Worm (Caenorhabditis elegans) whole organism, L4 larva: Measurements from ENCODE around the gene B0222.11.
A peak's percentile ranks its signal among the peaks of the same experiment; 100 is the strongest.

Experiments
- F26F4.8 ChIP-seq: fragments of 200-800 bp; sonication (Bioruptor generic); conservative IDR thresholded peaks from 2 replicates; pipeline ENCODE4 v1.3.6; 2022; ENCODE audit warnings: missing genetic modification characterization, missing compliant biosample characterization
- F37D6.2 ChIP-seq: sonication (generic microtip); optimal IDR thresholded peaks from 2 replicates; lab custom pipeline; 2016; ENCODE audit warnings: mild to moderate bottlenecking, missing genetic modification characterization, missing compliant biosample characterization
- F44E2.7 ChIP-seq: fragments of 200-800 bp; sonication (Bioruptor generic); IDR thresholded peaks from 2 replicates; pipeline ENCODE4 v2.1.2; 2022; ENCODE audit warnings: missing genetic modification characterization, missing compliant biosample characterization
- F49E8.2 ChIP-seq: sonication (generic microtip); optimal IDR thresholded peaks from 2 replicates; lab custom pipeline; 2016; ENCODE audit warnings: missing compliant biosample characterization, mild to moderate bottlenecking, missing genetic modification characterization, borderline replicate concordance
- T20F7.1 ChIP-seq: fragments of 200-800 bp; sonication (Bioruptor generic); optimal IDR thresholded peaks from 2 replicates; lab custom pipeline; 2018; ENCODE audit warnings: mild to moderate bottlenecking, missing genetic modification characterization, missing compliant biosample characterization
- ZK546.5 ChIP-seq, 2 experiments: sonication (generic microtip); optimal IDR thresholded peaks; 2 replicates each; lab custom pipeline; 2017; ENCODE audit warnings: missing biosample characterization in 2 of 2, missing genetic modification characterization in 2 of 2
- aha-1 ChIP-seq: fragments of 150-350 bp; peaks from one replicate; lab custom pipeline; 2014; ENCODE audit warnings: missing biosample characterization, missing genetic modification characterization
- ama-1 ChIP-seq: fragments of 150-350 bp; optimal IDR thresholded peaks from 2 replicates; lab custom pipeline; 2014; ENCODE audit warnings: inconsistent platforms, mixed read lengths
- arid-1 ChIP-seq: fragments of 200-800 bp; sonication (Bioruptor generic); conservative IDR thresholded peaks from 2 replicates; pipeline ENCODE4 v1.3.6; 2022; ENCODE audit warnings: missing genetic modification reagents, missing genetic modification characterization, missing compliant biosample characterization
- ceh-28 ChIP-seq: fragments of 150-350 bp; optimal IDR thresholded peaks from 2 replicates; lab custom pipeline; 2014; ENCODE audit warnings: missing biosample characterization, missing genetic modification reagents, missing genetic modification characterization
- ceh-32 ChIP-seq: sonication (generic microtip); optimal IDR thresholded peaks from 2 replicates; lab custom pipeline; 2016; ENCODE audit warnings: mild to moderate bottlenecking, missing genetic modification characterization, missing compliant biosample characterization; ENCODE audit not compliant: poor library complexity
- ceh-62 ChIP-seq: sonication (generic microtip); optimal IDR thresholded peaks from 2 replicates; lab custom pipeline; 2017; ENCODE audit warnings: missing biosample characterization, missing genetic modification characterization
- ctbp-1 ChIP-seq: fragments of 200-800 bp; sonication (Bioruptor generic); IDR thresholded peaks from 2 replicates; pipeline ENCODE4 v1.3.6; 2022; ENCODE audit warnings: missing genetic modification reagents, missing genetic modification characterization, missing compliant biosample characterization
- daf-16 ChIP-seq, 3 experiments: sonication (generic microtip); optimal IDR thresholded peaks; 2 replicates each; lab custom pipeline; 2016 to 2017; ENCODE audit warnings: missing genetic modification characterization in 3 of 3, missing genetic modification reagents in 3 of 3, mild to moderate bottlenecking in 2 of 3, missing compliant biosample characterization in 2 of 3, missing biosample characterization in 1 of 3, moderate library complexity in 1 of 3
- dmd-6 ChIP-seq: fragments of 200-800 bp; sonication (Bioruptor generic); IDR thresholded peaks from 2 replicates; pipeline ENCODE4 v1.3.6; 2022; ENCODE audit warnings: missing genetic modification reagents, missing genetic modification characterization, missing compliant biosample characterization
- dve-1 ChIP-seq: sonication (generic microtip); optimal IDR thresholded peaks from 2 replicates; lab custom pipeline; 2017; ENCODE audit warnings: antibody characterized with exemption, mild to moderate bottlenecking, missing genetic modification characterization, missing compliant biosample characterization; ENCODE audit not compliant: insufficient read depth
- egl-27 ChIP-seq: sonication (generic microtip); optimal IDR thresholded peaks from 3 replicates; lab custom pipeline; 2017; ENCODE audit warnings: missing biosample characterization, missing genetic modification reagents, missing genetic modification characterization
- hlh-11 ChIP-seq: fragments of 200-800 bp; sonication (Bioruptor generic); optimal IDR thresholded peaks from 2 replicates; lab custom pipeline; 2018; ENCODE audit warnings: mild to moderate bottlenecking, missing genetic modification characterization, missing compliant biosample characterization
- hlh-30 ChIP-seq: sonication (generic microtip); optimal IDR thresholded peaks from 2 replicates; lab custom pipeline; 2017; ENCODE audit warnings: antibody characterized with exemption, mild to moderate bottlenecking, missing genetic modification characterization, missing compliant biosample characterization; ENCODE audit not compliant: insufficient read depth
- hmg-1.1 ChIP-seq: fragments of 200-800 bp; sonication (Bioruptor generic); IDR thresholded peaks from 2 replicates; pipeline ENCODE4 v1.3.6; 2022; ENCODE audit warnings: missing genetic modification reagents, missing genetic modification characterization, missing compliant biosample characterization
- lim-7 ChIP-seq: fragments of 200-800 bp; sonication (Bioruptor generic); IDR thresholded peaks from 2 replicates; pipeline ENCODE4 v1.3.6; 2022; ENCODE audit warnings: missing genetic modification characterization, missing compliant biosample characterization
- madf-5 ChIP-seq, 2 experiments: fragments of 200-800 bp; sonication (Bioruptor generic); IDR thresholded peaks; 2 replicates each; pipeline ENCODE4 v1.3.6; 2022; ENCODE audit warnings: missing compliant biosample characterization in 2 of 2, missing genetic modification characterization in 2 of 2
- mdl-1 ChIP-seq, 2 experiments: fragments of 150-350 bp in 1 of 2; sonication (generic microtip) in 1 of 2; optimal IDR thresholded peaks; 2 replicates each; lab custom pipeline; 2014 to 2017; ENCODE audit warnings: missing biosample characterization in 2 of 2, missing genetic modification characterization in 2 of 2
- mxl-3 ChIP-seq: fragments of 200-800 bp; sonication (Bioruptor generic); optimal IDR thresholded peaks from 2 replicates; lab custom pipeline; 2018; ENCODE audit warnings: mild to moderate bottlenecking, missing genetic modification characterization, missing compliant biosample characterization
- nhr-10 ChIP-seq: fragments of 150-350 bp; optimal IDR thresholded peaks from 2 replicates; lab custom pipeline; 2014; ENCODE audit warnings: missing biosample characterization, missing genetic modification characterization
- nhr-11 ChIP-seq: fragments of 150-350 bp; optimal IDR thresholded peaks from 2 replicates; lab custom pipeline; 2014; ENCODE audit warnings: missing biosample characterization, missing genetic modification characterization
- nhr-237 ChIP-seq: sonication (generic microtip); optimal IDR thresholded peaks from 2 replicates; lab custom pipeline; 2017; ENCODE audit warnings: missing biosample characterization, missing genetic modification characterization
- nhr-25 ChIP-seq: sonication (generic microtip); optimal IDR thresholded peaks from 2 replicates; lab custom pipeline; 2017; ENCODE audit warnings: missing genetic modification characterization, mild to moderate bottlenecking, missing compliant biosample characterization, antibody characterized with exemption, moderate library complexity, borderline replicate concordance; ENCODE audit not compliant: insufficient read depth
- nhr-28 ChIP-seq: fragments of 150-350 bp; optimal IDR thresholded peaks from 2 replicates; lab custom pipeline; 2014; ENCODE audit warnings: missing biosample characterization, missing genetic modification characterization
- nhr-42 ChIP-seq: fragments of 200-800 bp; sonication (Bioruptor generic); IDR thresholded peaks from 2 replicates; pipeline ENCODE4 v1.3.6; 2022; ENCODE audit warnings: missing genetic modification characterization, missing compliant biosample characterization
- nhr-77 ChIP-seq: fragments of 150-350 bp; optimal IDR thresholded peaks from 2 replicates; lab custom pipeline; 2014; ENCODE audit warnings: missing biosample characterization, missing genetic modification characterization
- pha-4 ChIP-seq, 2 experiments: fragments of 150-350 bp in 1 of 2; fragments of 200-800 bp in 1 of 2; sonication (Bioruptor generic) in 1 of 2; IDR thresholded peaks in 1 of 2; optimal IDR thresholded peaks in 1 of 2; 2 replicates each; pipeline versions ENCODE4 v1.3.6 to Lab custom; 2014 to 2022; ENCODE audit warnings: missing genetic modification characterization in 2 of 2, missing genetic modification reagents in 2 of 2, missing biosample characterization in 1 of 2, missing compliant biosample characterization in 1 of 2
- pqm-1 ChIP-seq: sonication (generic microtip); optimal IDR thresholded peaks from 2 replicates; lab custom pipeline; 2017; ENCODE audit warnings: missing biosample characterization, missing genetic modification characterization
- rbr-2 ChIP-seq: sonication (generic microtip); optimal IDR thresholded peaks from 2 replicates; lab custom pipeline; 2016; ENCODE audit warnings: missing genotype, missing genetic modification characterization, missing compliant biosample characterization
- saeg-2 ChIP-seq: fragments of 200-800 bp; sonication (Bioruptor generic); IDR thresholded peaks from 2 replicates; pipeline ENCODE4 v1.3.6; 2022; ENCODE audit warnings: missing genetic modification reagents, missing genetic modification characterization, missing compliant biosample characterization
- set-16 ChIP-seq: fragments of 200-800 bp; sonication (Bioruptor generic); IDR thresholded peaks from 2 replicates; pipeline ENCODE4 v1.3.6; 2022; ENCODE audit warnings: missing genetic modification reagents, missing genetic modification characterization, missing compliant biosample characterization
- snpc-1.2 ChIP-seq: fragments of 200-800 bp; sonication (Bioruptor generic); IDR thresholded peaks from 2 replicates; pipeline ENCODE4 v1.3.6; 2022; ENCODE audit warnings: missing genetic modification reagents, missing genetic modification characterization, missing compliant biosample characterization
- unc-130 ChIP-seq: sonication (generic microtip); optimal IDR thresholded peaks from 2 replicates; lab custom pipeline; 2016; ENCODE audit warnings: missing genetic modification reagents, missing genetic modification characterization, missing compliant biosample characterization
- unc-62 ChIP-seq, 3 experiments: fragments of 150-350 bp in 1 of 3; sonication (generic microtip); optimal IDR thresholded peaks in 2 of 3; peaks in 1 of 3; 1 replicate in 1 of 3; 2 replicates in 2 of 3; lab custom pipeline; 2014 to 2017; ENCODE audit warnings: missing biosample characterization in 3 of 3, missing genetic modification characterization in 3 of 3, missing genetic modification reagents in 3 of 3, missing genotype in 1 of 3

Gene B0222.11

DNA sequence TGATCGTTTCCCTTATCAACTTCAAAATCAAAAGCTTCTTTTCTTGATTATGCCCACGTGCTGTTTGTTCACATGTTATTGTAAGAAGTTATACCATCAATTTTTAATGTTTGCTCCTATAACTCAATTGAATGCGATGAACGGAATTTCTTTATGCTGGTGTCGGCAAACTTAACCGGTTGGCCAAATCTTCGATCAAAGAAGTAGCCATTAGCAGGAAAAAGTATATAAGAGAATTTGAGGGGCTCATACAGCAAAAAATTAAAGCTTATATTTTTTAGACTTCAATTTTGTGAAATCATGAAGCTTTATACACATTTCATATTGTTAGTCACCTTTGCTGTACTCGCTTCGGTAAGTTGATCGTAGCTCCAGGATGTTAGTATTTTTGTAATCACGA, 5.8 kb upstream of the B0222.11 start, which contains the start of gene pqn-16:
pqn-16 (plus strand) TSS at position 301 of the 400 bp plus-strand sequence.
- TF ChIP-seq set-16 (GFP tag; lab: Robert Waterston, UW) (no peak), ceh-62 (tag; lab: Kevin White, UChicago) (no peak), daf-16 (GFP tag; optimal IDR thresholded peaks at IDR 0.05; lab: Kevin White, UChicago) (no peak), daf-16 (tag; optimal IDR thresholded peaks at IDR 0.05; lab: Kevin White, UChicago) (peak; percentile 26), T20F7.1 (GFP tag; lab: Kevin White, UChicago) (no peak), nhr-42 (GFP tag; lab: Robert Waterston, UW) (no peak)

DNA sequence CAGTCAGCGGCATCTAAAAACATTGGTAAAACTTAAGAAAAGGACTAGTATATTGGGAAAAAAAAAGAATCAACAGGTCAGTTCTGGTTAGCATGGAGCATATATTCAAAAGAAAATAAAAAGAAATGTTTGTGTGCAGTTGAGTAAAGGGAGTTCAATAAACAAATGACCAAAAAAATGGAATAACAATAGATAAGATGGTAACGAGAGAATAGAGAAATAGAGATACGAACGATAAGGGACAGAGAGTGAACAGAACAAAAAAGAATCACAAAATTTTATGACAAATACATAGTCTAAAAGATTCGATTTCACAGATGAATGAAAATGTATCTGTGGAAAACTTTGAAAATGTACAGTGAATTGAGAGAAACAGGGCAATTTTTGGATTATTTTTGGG, 5.0 kb upstream of the B0222.11 start, which contains the start of gene gad-3:
gad-3 (minus strand) TSS at position 17 of the 400 bp plus-strand sequence.
- TF ChIP-seq F37D6.2 (no peak), madf-5 (GFP tag; IDR thresholded peaks at IDR 0.05; lab: Robert Waterston, UW) (no peak), daf-16 (GFP tag; optimal IDR thresholded peaks at IDR 0.05; lab: Kevin White, UChicago) (no peak), daf-16 (tag; optimal IDR thresholded peaks at IDR 0.05; lab: Kevin White, UChicago) (peak; percentile 92), hlh-11 (tag; lab: Kevin White, UChicago) (peak; percentile 28), dve-1 (tag; lab: Kevin White, UChicago) (peak; percentile 59), dmd-6 (GFP tag; lab: Robert Waterston, UW) (peak; percentile 18; the same call in 1 of the 2 replicates), arid-1 (GFP tag; lab: Robert Waterston, UW) (no peak), ceh-32 (tag; lab: Kevin White, UChicago) (no peak), aha-1 (tag; lab: Kevin White, UChicago) (no peak), pha-4 (GFP tag; IDR thresholded peaks at IDR 0.05; lab: Robert Waterston, UW) (no peak), pha-4 (tag; optimal IDR thresholded peaks at IDR 0.05; lab: Kevin White, UChicago) (no peak), nhr-10 (tag; lab: Kevin White, UChicago) (no peak), ama-1 (lab: Kevin White, UChicago) (no peak), F26F4.8 (GFP tag; lab: Robert Waterston, UW) (no peak), hlh-30 (tag; lab: Kevin White, UChicago) (no peak), snpc-1.2 (GFP tag; lab: Robert Waterston, UW) (no peak), ZK546.5 (tag; optimal IDR thresholded peaks at IDR 0.05; lab: Kevin White, UChicago) (no peak), mdl-1 (tag; optimal IDR thresholded peaks at IDR 0.05; lab: Kevin White, UChicago) (no peak), egl-27 (tag; lab: Kevin White, UChicago) (no peak), nhr-11 (tag; lab: Kevin White, UChicago) (no peak), ceh-28 (tag; lab: Kevin White, UChicago) (no peak), nhr-28 (tag; lab: Kevin White, UChicago) (peak; percentile 68), T20F7.1 (GFP tag; lab: Kevin White, UChicago) (no peak), F44E2.7 (no peak), saeg-2 (no peak), rbr-2 (tag; lab: Kevin White, UChicago) (no peak), F49E8.2 (no peak), unc-130 (no peak), nhr-77 (peak; percentile 61), pqm-1 (tag; lab: Kevin White, UChicago) (peak; percentile 29)
- TF ChIP-seq, all 104 proteins: peak for 7

DNA sequence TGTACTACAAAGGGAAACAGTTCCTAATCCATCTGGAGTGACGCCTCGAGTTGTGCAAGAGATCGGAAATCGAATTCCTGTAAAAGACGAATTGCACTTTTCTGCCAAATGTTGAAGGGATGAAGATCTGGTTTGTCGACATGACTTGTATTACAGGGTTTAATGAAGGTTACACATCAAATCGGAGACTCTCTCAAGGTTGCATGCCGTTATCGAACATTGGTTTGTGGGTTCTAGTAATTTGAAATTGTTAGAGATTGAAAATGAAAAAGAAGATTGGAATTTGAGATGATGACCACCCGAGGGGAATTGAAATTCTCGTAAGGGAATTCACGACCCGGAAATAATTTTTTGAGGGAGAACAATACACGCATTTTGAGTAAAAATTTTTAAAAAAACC, 1.7 kb downstream of the B0222.11 start:
- TF ChIP-seq mxl-3 (GFP tag; lab: Kevin White, UChicago) = no peak
- TF ChIP-seq hmg-1.1 (GFP tag; lab: Robert Waterston, UW) = no peak
- TF ChIP-seq ZK546.5 (tag; optimal IDR thresholded peaks at IDR 0.05; lab: Kevin White, UChicago) = no peak
- no peak for TF ChIP-seq nhr-11 (tag; lab: Kevin White, UChicago)
- peak in 1 of 2 experiments; percentile 89 for TF ChIP-seq unc-62 (GFP tag; optimal IDR thresholded peaks at IDR 0.05 in 1 of 2; lab: Kevin White, UChicago)
- TF ChIP-seq unc-62 (tag; optimal IDR thresholded peaks at IDR 0.05; lab: Kevin White, UChicago) = no peak
- peak; percentile 19 for TF ChIP-seq nhr-28 (tag; lab: Kevin White, UChicago)
- no peak for TF ChIP-seq lim-7 (GFP tag; lab: Robert Waterston, UW)
- TF ChIP-seq nhr-237 (tag; lab: Kevin White, UChicago) = no peak
- TF ChIP-seq nhr-25 = peak; percentile 13
- peak; percentile 22 for TF ChIP-seq aha-1 (tag; lab: Kevin White, UChicago)
- no peak for TF ChIP-seq ctbp-1
